Worm (Caenorhabditis elegans) whole organism, L4 larva: ENCODE data around the gene C03G6.6.
A peak's percentile ranks its signal among the peaks of the same experiment; 100 is the strongest.

Source experiments
- T20F7.1 ChIP-seq: fragments of 200-800 bp; sonication (Bioruptor generic); optimal IDR thresholded peaks from 2 replicates; lab custom pipeline; 2018; ENCODE audit warnings: mild to moderate bottlenecking, missing genetic modification characterization, missing compliant biosample characterization
- Y75B8A.6 ChIP-seq: fragments of 200-800 bp; sonication (Bioruptor generic); IDR thresholded peaks from 2 replicates; pipeline ENCODE4 v1.3.6; 2022; ENCODE audit warnings: missing genetic modification reagents, missing genetic modification characterization, missing compliant biosample characterization
- aha-1 ChIP-seq: fragments of 150-350 bp; peaks from one replicate; lab custom pipeline; 2014; ENCODE audit warnings: missing biosample characterization, missing genetic modification characterization
- ama-1 ChIP-seq: fragments of 150-350 bp; optimal IDR thresholded peaks from 2 replicates; lab custom pipeline; 2014; ENCODE audit warnings: inconsistent platforms, mixed read lengths
- ceh-28 ChIP-seq: fragments of 150-350 bp; optimal IDR thresholded peaks from 2 replicates; lab custom pipeline; 2014; ENCODE audit warnings: missing biosample characterization, missing genetic modification reagents, missing genetic modification characterization
- ceh-44 ChIP-seq: fragments of 200-800 bp; sonication (Bioruptor generic); IDR thresholded peaks from 2 replicates; pipeline ENCODE4 v1.3.6; 2022; ENCODE audit warnings: missing genetic modification reagents, missing genetic modification characterization, missing compliant biosample characterization
- ceh-82 ChIP-seq: sonication (generic microtip); optimal IDR thresholded peaks from 2 replicates; lab custom pipeline; 2017; ENCODE audit warnings: missing biosample characterization, missing genetic modification characterization
- daf-16 ChIP-seq, 3 experiments: sonication (generic microtip); optimal IDR thresholded peaks; 2 replicates each; lab custom pipeline; 2016 to 2017; ENCODE audit warnings: missing genetic modification characterization in 3 of 3, missing genetic modification reagents in 3 of 3, mild to moderate bottlenecking in 2 of 3, missing compliant biosample characterization in 2 of 3, missing biosample characterization in 1 of 3, moderate library complexity in 1 of 3
- dmd-8 ChIP-seq: fragments of 200-800 bp; sonication (Bioruptor generic); IDR thresholded peaks from 2 replicates; pipeline ENCODE4 v1.3.6; 2022; ENCODE audit warnings: missing genetic modification characterization, missing compliant biosample characterization
- dmd-9 ChIP-seq: fragments of 200-800 bp; sonication (Bioruptor generic); IDR thresholded peaks from 2 replicates; pipeline ENCODE4 v1.3.6; 2022; ENCODE audit warnings: missing genetic modification reagents, missing genetic modification characterization, missing compliant biosample characterization
- duxl-1 ChIP-seq: sonication (generic microtip); optimal IDR thresholded peaks from 2 replicates; lab custom pipeline; 2016; ENCODE audit warnings: mild to moderate bottlenecking, missing genetic modification characterization, moderate library complexity, missing compliant biosample characterization; ENCODE audit not compliant: poor library complexity
- dve-1 ChIP-seq: sonication (generic microtip); optimal IDR thresholded peaks from 2 replicates; lab custom pipeline; 2017; ENCODE audit warnings: antibody characterized with exemption, mild to moderate bottlenecking, missing genetic modification characterization, missing compliant biosample characterization; ENCODE audit not compliant: insufficient read depth
- fos-1 ChIP-seq: fragments of 150-350 bp; optimal IDR thresholded peaks from 2 replicates; lab custom pipeline; 2014; ENCODE audit warnings: missing biosample characterization, missing genetic modification characterization
- hif-1 ChIP-seq, 2 experiments: sonication (generic microtip); optimal IDR thresholded peaks; 2 replicates each; lab custom pipeline; 2016 to 2017; ENCODE audit warnings: missing compliant biosample characterization in 2 of 2, missing genetic modification characterization in 2 of 2, missing genetic modification reagents in 2 of 2, missing genotype in 2 of 2, mild to moderate bottlenecking in 1 of 2
- hmg-1.1 ChIP-seq: fragments of 200-800 bp; sonication (Bioruptor generic); IDR thresholded peaks from 2 replicates; pipeline ENCODE4 v1.3.6; 2022; ENCODE audit warnings: missing genetic modification reagents, missing genetic modification characterization, missing compliant biosample characterization
- lin-15B ChIP-seq: fragments of 150-350 bp; sonication (generic microtip); optimal IDR thresholded peaks from 3 replicates; lab custom pipeline; 2014; ENCODE audit warnings: missing biosample characterization, missing genetic modification characterization
- lin-29 ChIP-seq: fragments of 200-800 bp; sonication (Bioruptor generic); IDR thresholded peaks from 2 replicates; pipeline ENCODE4 v1.3.6; 2022; ENCODE audit warnings: missing genetic modification reagents, missing genetic modification characterization, missing compliant biosample characterization
- lin-38 ChIP-seq: fragments of 200-800 bp; sonication (Bioruptor generic); IDR thresholded peaks from 2 replicates; pipeline ENCODE4 v1.3.6; 2022; ENCODE audit warnings: missing genetic modification reagents, missing genetic modification characterization, missing compliant biosample characterization
- lsy-2 ChIP-seq, 2 experiments: fragments of 150-350 bp in 1 of 2; sonication (generic microtip) in 1 of 2; optimal IDR thresholded peaks; 2 replicates each; lab custom pipeline; 2014 to 2017; ENCODE audit warnings: missing biosample characterization in 2 of 2, missing genetic modification characterization in 2 of 2
- mdl-1 ChIP-seq, 2 experiments: fragments of 150-350 bp in 1 of 2; sonication (generic microtip) in 1 of 2; optimal IDR thresholded peaks; 2 replicates each; lab custom pipeline; 2014 to 2017; ENCODE audit warnings: missing biosample characterization in 2 of 2, missing genetic modification characterization in 2 of 2
- mep-1 ChIP-seq: fragments of 150-350 bp; sonication (generic microtip); optimal IDR thresholded peaks from 3 replicates; lab custom pipeline; 2014; ENCODE audit warnings: missing biosample characterization, missing genetic modification characterization
- mes-2 ChIP-seq: sonication (generic microtip); optimal IDR thresholded peaks from 2 replicates; lab custom pipeline; 2016; ENCODE audit warnings: missing genotype, mild to moderate bottlenecking, missing genetic modification characterization, missing compliant biosample characterization; ENCODE audit not compliant: poor library complexity, severe bottlenecking
- nhr-102 ChIP-seq: sonication (generic microtip); optimal IDR thresholded peaks from 2 replicates; lab custom pipeline; 2016; ENCODE audit warnings: mild to moderate bottlenecking, missing genetic modification characterization, moderate library complexity, missing compliant biosample characterization
- nhr-11 ChIP-seq: fragments of 150-350 bp; optimal IDR thresholded peaks from 2 replicates; lab custom pipeline; 2014; ENCODE audit warnings: missing biosample characterization, missing genetic modification characterization
- nhr-111 ChIP-seq: fragments of 200-800 bp; sonication (Bioruptor generic); optimal IDR thresholded peaks from 2 replicates; lab custom pipeline; 2018; ENCODE audit warnings: mild to moderate bottlenecking, missing genetic modification characterization, missing compliant biosample characterization
- nhr-41 ChIP-seq: fragments of 200-800 bp; sonication (Bioruptor generic); IDR thresholded peaks from 2 replicates; pipeline ENCODE4 v1.3.6; 2022; ENCODE audit warnings: missing genetic modification reagents, missing genetic modification characterization, missing compliant biosample characterization
- nhr-42 ChIP-seq: fragments of 200-800 bp; sonication (Bioruptor generic); IDR thresholded peaks from 2 replicates; pipeline ENCODE4 v1.3.6; 2022; ENCODE audit warnings: missing genetic modification characterization, missing compliant biosample characterization
- nhr-48 ChIP-seq: sonication (generic microtip); optimal IDR thresholded peaks from 2 replicates; lab custom pipeline; 2016; ENCODE audit warnings: mild to moderate bottlenecking, missing genetic modification characterization, missing compliant biosample characterization
- nhr-76 ChIP-seq: fragments of 150-350 bp; optimal IDR thresholded peaks from 2 replicates; lab custom pipeline; 2014; ENCODE audit warnings: missing biosample characterization, missing genetic modification characterization
- nhr-77 ChIP-seq: fragments of 150-350 bp; optimal IDR thresholded peaks from 2 replicates; lab custom pipeline; 2014; ENCODE audit warnings: missing biosample characterization, missing genetic modification characterization
- sdz-12 ChIP-seq: fragments of 200-800 bp; sonication (Bioruptor generic); optimal IDR thresholded peaks from 2 replicates; lab custom pipeline; 2018; ENCODE audit warnings: mild to moderate bottlenecking, missing genetic modification characterization, missing compliant biosample characterization
- snpc-1.2 ChIP-seq: fragments of 200-800 bp; sonication (Bioruptor generic); IDR thresholded peaks from 2 replicates; pipeline ENCODE4 v1.3.6; 2022; ENCODE audit warnings: missing genetic modification reagents, missing genetic modification characterization, missing compliant biosample characterization
- snpc-4 ChIP-seq: fragments of 150-350 bp; optimal IDR thresholded peaks from 2 replicates; lab custom pipeline; 2014; ENCODE audit warnings: missing biosample characterization, missing genetic modification characterization
- unc-62 ChIP-seq, 3 experiments: fragments of 150-350 bp in 1 of 3; sonication (generic microtip); optimal IDR thresholded peaks in 2 of 3; peaks in 1 of 3; 1 replicate in 1 of 3; 2 replicates in 2 of 3; lab custom pipeline; 2014 to 2017; ENCODE audit warnings: missing biosample characterization in 3 of 3, missing genetic modification characterization in 3 of 3, missing genetic modification reagents in 3 of 3, missing genotype in 1 of 3
- zip-11 ChIP-seq: fragments of 200-800 bp; sonication (Bioruptor generic); IDR thresholded peaks from 2 replicates; pipeline ENCODE4 v1.3.6; 2022; ENCODE audit warnings: missing genetic modification characterization, missing compliant biosample characterization
- zip-2 ChIP-seq: fragments of 150-350 bp; optimal IDR thresholded peaks from 2 replicates; lab custom pipeline; 2014; ENCODE audit warnings: missing biosample characterization, missing genetic modification characterization
- ztf-11 ChIP-seq: fragments of 150-350 bp; optimal IDR thresholded peaks from 2 replicates; lab custom pipeline; 2014; ENCODE audit warnings: missing biosample characterization, missing genetic modification characterization

Gene C03G6.6

ce11 chrV:7381008-7381407 lies 23.8 kb downstream of the C03G6.6 start, which contains the start of gene C03G6.17:
Gene C03G6.17, minus strand, starts transcription at chrV:7381108.
- TF ChIP-seq daf-16 (GFP tag; optimal IDR thresholded peaks at IDR 0.05; lab: Kevin White, UChicago) (no peak), daf-16 (tag; optimal IDR thresholded peaks at IDR 0.05; lab: Kevin White, UChicago) (no peak), ceh-28 (no peak), hif-1 (tag; optimal IDR thresholded peaks at IDR 0.05; lab: Kevin White, UChicago) (no peak), aha-1 (tag; lab: Kevin White, UChicago) (peak; percentile 22), ceh-44 (GFP tag; lab: Robert Waterston, UW) (no peak), T20F7.1 (GFP tag; lab: Kevin White, UChicago) (no peak), snpc-4 (tag; lab: Kevin White, UChicago) (no peak), lin-38 (GFP tag; lab: Robert Waterston, UW) (no peak)

ce11 chrV:7386052-7386573 lies 28.9 kb downstream of the C03G6.6 start, which contains the start of gene srp-6:
Gene srp-6, minus strand, starts transcription at chrV:7386102.
- TF ChIP-seq mdl-1 (tag; optimal IDR thresholded peaks at IDR 0.05; lab: Kevin White, UChicago) (no peak), nhr-11 (peak; percentile 9), nhr-42 (GFP tag; lab: Robert Waterston, UW) (no peak), dmd-9 (GFP tag; lab: Robert Waterston, UW) (no peak), nhr-77 (tag; lab: Kevin White, UChicago) (no peak), lin-29 (GFP tag; lab: Robert Waterston, UW) (no peak), dve-1 (peak; percentile 10), ceh-82 (tag; lab: Kevin White, UChicago) (no peak), Y75B8A.6 (no peak), nhr-41 (GFP tag; lab: Robert Waterston, UW) (no peak), mep-1 (tag; lab: Kevin White, UChicago) (no peak), snpc-1.2 (GFP tag; lab: Robert Waterston, UW) (no peak), ama-1 (lab: Kevin White, UChicago) (no peak), zip-2 (tag; lab: Kevin White, UChicago) (no peak), dmd-8 (GFP tag; lab: Robert Waterston, UW) (no peak), mes-2 (tag; lab: Kevin White, UChicago) (no peak), nhr-102 (tag; lab: Kevin White, UChicago) (no peak), fos-1 (tag; lab: Kevin White, UChicago) (no peak), lsy-2 (tag; optimal IDR thresholded peaks at IDR 0.05; lab: Kevin White, UChicago) (no peak), zip-11 (GFP tag; lab: Robert Waterston, UW) (no peak), nhr-48 (no peak), unc-62 (GFP tag; optimal IDR thresholded peaks at IDR 0.05 in 1 of 2; lab: Kevin White, UChicago) (peak in 1 of 2 experiments; percentile 66), unc-62 (tag; optimal IDR thresholded peaks at IDR 0.05; lab: Kevin White, UChicago) (no peak), nhr-76 (tag; lab: Kevin White, UChicago) (no peak), hif-1 (tag; optimal IDR thresholded peaks at IDR 0.05; lab: Kevin White, UChicago) (no peak), daf-16 (GFP tag; optimal IDR thresholded peaks at IDR 0.05; lab: Kevin White, UChicago) (no peak), daf-16 (tag; optimal IDR thresholded peaks at IDR 0.05; lab: Kevin White, UChicago) (no peak), lin-15B (no peak)
- TF ChIP-seq, all 104 proteins: peak for 3

- TF ChIP-seq Y75B8A.6, result no peak
- TF ChIP-seq lin-15B, result no peak
- no peak for TF ChIP-seq nhr-102 (tag; lab: Kevin White, UChicago)
- TF ChIP-seq fos-1 (tag; lab: Kevin White, UChicago), result no peak
- no peak for TF ChIP-seq duxl-1 (tag; lab: Kevin White, UChicago)
- no peak for TF ChIP-seq sdz-12 (GFP tag; lab: Kevin White, UChicago)
- TF ChIP-seq nhr-111 (GFP tag; lab: Kevin White, UChicago), result no peak
- TF ChIP-seq hmg-1.1, result no peak
- TF ChIP-seq nhr-48, result no peak
- TF ChIP-seq ztf-11 (tag; lab: Kevin White, UChicago), result no peak
These were observed 30.5 kb downstream of the C03G6.6 start, which contains the start of gene C02H6.3 for ce11 chrV:7387755-7388154. Gene C02H6.3, minus strand, starts transcription at chrV:7387855.
